Fruit fly (Drosophila melanogaster): ENCODE measurements around the gene glec.

DNA sequence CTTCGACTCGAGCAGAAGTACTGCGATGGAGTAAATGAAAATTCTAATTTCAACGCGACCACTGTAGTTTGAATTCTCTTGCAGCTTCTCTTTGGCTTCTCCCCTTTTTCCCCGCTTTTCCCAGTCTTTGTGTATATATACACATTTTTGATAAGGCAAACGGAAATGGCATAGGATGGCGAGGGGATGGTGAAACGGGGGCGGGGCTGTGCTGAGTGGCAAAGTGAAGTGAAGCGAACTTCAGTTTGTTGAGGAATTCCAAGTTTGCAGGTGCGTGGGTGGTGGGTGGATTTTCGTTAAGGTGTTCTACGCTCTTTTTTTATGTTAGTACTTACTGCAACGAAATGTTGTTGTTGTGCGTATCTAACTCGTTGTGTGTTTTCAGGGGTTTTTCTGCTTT is 48.8 kb downstream of the glec start:
- TF ChIP-seq Abd-B (GFP tag; optimal IDR thresholded peaks at IDR 0.05) (no peak), usp (GFP tag; optimal IDR thresholded peaks at IDR 0.05) (no peak), OdsH (GFP tag; optimal IDR thresholded peaks at IDR 0.05) (no peak), dsf (GFP tag; optimal IDR thresholded peaks at IDR 0.05; ENCODE audit: borderline replicate concordance) (no peak), Hr83 (GFP tag; optimal IDR thresholded peaks at IDR 0.05; ENCODE audit: poor library complexity, severe bottlenecking) (no peak), tai (GFP tag; optimal IDR thresholded peaks at IDR 0.05) (no peak), GATAd (GFP tag; optimal IDR thresholded peaks at IDR 0.05) (no peak), Sp1 (GFP tag; optimal IDR thresholded peaks at IDR 0.05) (no peak), fru (GFP tag; optimal IDR thresholded peaks at IDR 0.05) (no peak), Dif (GFP tag; optimal IDR thresholded peaks at IDR 0.05; ENCODE audit: partially characterized antibody) (no peak), Rel (GFP tag; optimal IDR thresholded peaks at IDR 0.05) (no peak), Rel (tag; optimal IDR thresholded peaks at IDR 0.05) (no peak), Dfd (GFP tag; optimal IDR thresholded peaks at IDR 0.05) (no peak)

Data from whole organism, wandering third instar larva.